Fruit fly (Drosophila melanogaster) whole organism, embryonic: ENCODE measurements around the gene CG17221.

Experiments used
- CG16863 ChIP-seq: fragments of 200-800 bp; sonication (Bioruptor generic); optimal IDR thresholded peaks from 3 replicates; lab custom pipeline; 2016; ENCODE audit warnings: missing biosample characterization, missing genetic modification characterization
- CG3065 ChIP-seq: fragments of 200-800 bp; sonication (Bioruptor generic); optimal IDR thresholded peaks from 2 replicates; lab custom pipeline; 2016; ENCODE audit warnings: missing biosample characterization, missing genetic modification characterization
- CG42726 ChIP-seq: fragments of 200-800 bp; sonication (Bioruptor generic); IDR thresholded peaks from 2 replicates; pipeline ENCODE4 v1.3.6; 2022; ENCODE audit warnings: missing biosample characterization, missing genetic modification characterization; ENCODE audit not compliant: partially characterized antibody
- CG8944 ChIP-seq: fragments of 200-800 bp; sonication (Bioruptor generic); optimal IDR thresholded peaks from 3 replicates; lab custom pipeline; 2016; ENCODE audit warnings: missing biosample characterization, missing genetic modification characterization
- sug ChIP-seq: fragments of 200-800 bp; optimal IDR thresholded peaks from 2 replicates; lab custom pipeline; 2019; ENCODE audit warnings: missing biosample characterization, mild to moderate bottlenecking, missing genetic modification characterization, moderate library complexity

DNA sequence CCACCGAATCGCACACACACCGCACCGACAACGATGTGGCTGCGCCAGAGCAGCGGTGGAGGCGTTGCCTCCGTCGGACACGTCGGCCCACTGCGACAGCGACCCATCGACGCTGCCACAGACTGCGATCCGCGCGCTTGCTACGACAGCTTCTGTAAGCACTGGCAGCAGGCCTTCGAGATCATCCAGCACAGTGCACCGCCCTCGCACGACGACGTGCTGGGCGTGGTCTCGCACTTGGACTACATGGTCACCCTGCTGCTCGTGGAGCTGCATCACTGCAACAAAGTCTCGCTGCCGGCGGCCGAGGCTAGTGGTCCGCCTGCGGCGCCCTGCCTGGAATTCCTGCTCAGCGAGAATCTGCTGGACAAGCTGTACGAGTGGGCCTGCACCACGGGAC lies 46.1 kb upstream of the CG17221 start:
- TF ChIP-seq CG8944 (no peak), sug (tag; lab: Kevin White, UChicago) (no peak), CG3065 (GFP tag; lab: Kevin White, UChicago) (no peak), CG42726 (GFP tag; lab: Robert Waterston, UW) (no peak), CG16863 (GFP tag; lab: Kevin White, UChicago) (no peak)
